Fruit fly (Drosophila melanogaster) whole organism, wandering third instar larva: ENCODE data around the gene Nagk.

ENCODE experiments used
- Abd-B ChIP-seq: fragments of >200 bp; optimal IDR thresholded peaks from 2 replicates; lab custom pipeline; 2017; ENCODE audit warnings: missing biosample characterization, missing genetic modification characterization
- CG32264 ChIP-seq: fragments of 200-800 bp; sonication (Bioruptor generic); optimal IDR thresholded peaks from 2 replicates; lab custom pipeline; 2016; ENCODE audit warnings: missing biosample characterization, missing genetic modification characterization
- CG9705 ChIP-seq: fragments of 200-800 bp; sonication (Bioruptor generic); optimal IDR thresholded peaks from 2 replicates; lab custom pipeline; 2018; ENCODE audit warnings: missing biosample characterization, mild to moderate bottlenecking, missing genetic modification characterization
- CrebA ChIP-seq: fragments of 200-800 bp; sonication (Bioruptor generic); optimal IDR thresholded peaks from 2 replicates; lab custom pipeline; 2016; ENCODE audit warnings: missing biosample characterization, mild to moderate bottlenecking, missing genetic modification characterization, borderline replicate concordance
- Dfd ChIP-seq: fragments of >200 bp; optimal IDR thresholded peaks from 2 replicates; lab custom pipeline; 2017; ENCODE audit warnings: missing biosample characterization, missing genetic modification characterization
- Dif ChIP-seq: fragments of 200-275, 200-300 bp; sonication (Bioruptor generic); optimal IDR thresholded peaks from 2 replicates; lab custom pipeline; 2018; ENCODE audit warnings: missing biosample characterization, missing genetic modification characterization; ENCODE audit not compliant: partially characterized antibody
- GATAd ChIP-seq: sonication (Bioruptor generic); optimal IDR thresholded peaks from 2 replicates; lab custom pipeline; 2016; ENCODE audit warnings: missing biosample characterization, missing genetic modification characterization
- HLH106 ChIP-seq: fragments of 200-800 bp; optimal IDR thresholded peaks from 3 replicates; lab custom pipeline; 2019; ENCODE audit warnings: missing biosample characterization, mild to moderate bottlenecking, missing genetic modification characterization, moderate library complexity
- Hnf4 ChIP-seq: fragments of 200-800 bp; sonication (Bioruptor generic); optimal IDR thresholded peaks from 2 replicates; lab custom pipeline; 2016; ENCODE audit warnings: missing biosample characterization, mild to moderate bottlenecking, missing genetic modification characterization
- Hr78 ChIP-seq: fragments of >200 bp; optimal IDR thresholded peaks from 2 replicates; lab custom pipeline; 2017; ENCODE audit warnings: missing biosample characterization, missing genetic modification characterization
- Hr83 ChIP-seq: fragments of 200-300 bp; sonication (Bioruptor generic); optimal IDR thresholded peaks from 2 replicates; lab custom pipeline; 2016; ENCODE audit warnings: missing biosample characterization, mild to moderate bottlenecking, missing genetic modification characterization, moderate library complexity; ENCODE audit not compliant: poor library complexity, severe bottlenecking
- Jra ChIP-seq: sonication (Bioruptor generic); optimal IDR thresholded peaks from 2 replicates; lab custom pipeline; 2016; ENCODE audit warnings: missing biosample characterization, missing genetic modification characterization
- Mio ChIP-seq: sonication (Bioruptor generic); optimal IDR thresholded peaks from 2 replicates; lab custom pipeline; 2016; ENCODE audit warnings: missing biosample characterization, missing genetic modification characterization
- Myc ChIP-seq: fragments of >200 bp; optimal IDR thresholded peaks from 2 replicates; lab custom pipeline; 2017
- OdsH ChIP-seq: fragments of 200-800 bp; sonication (Bioruptor generic); optimal IDR thresholded peaks from 2 replicates; lab custom pipeline; 2016; ENCODE audit warnings: missing biosample characterization, mild to moderate bottlenecking, missing genetic modification characterization
- Rel ChIP-seq, 2 experiments: fragments of 200-800 bp; sonication (Bioruptor generic) in 1 of 2; optimal IDR thresholded peaks; 2 replicates in 1 of 2; 3 replicates in 1 of 2; lab custom pipeline; 2016 to 2019; ENCODE audit warnings: mild to moderate bottlenecking in 2 of 2, missing biosample characterization in 2 of 2, missing genetic modification characterization in 2 of 2, moderate library complexity in 1 of 2
- Sp1 ChIP-seq: fragments of 200-800 bp; sonication (Bioruptor generic); optimal IDR thresholded peaks from 3 replicates; lab custom pipeline; 2019; ENCODE audit warnings: missing biosample characterization, mild to moderate bottlenecking, missing genetic modification characterization, moderate library complexity
- Vsx2 ChIP-seq: fragments of 200-300, 225-300 bp; sonication (Bioruptor generic); optimal IDR thresholded peaks from 2 replicates; lab custom pipeline; 2018; ENCODE audit warnings: missing biosample characterization, missing genetic modification characterization; ENCODE audit not compliant: partially characterized antibody
- br ChIP-seq: fragments of 200-800 bp; sonication (Bioruptor generic); optimal IDR thresholded peaks from 2 replicates; lab custom pipeline; 2016; ENCODE audit warnings: missing biosample characterization, missing genetic modification characterization
- brk ChIP-seq: fragments of 200-800 bp; sonication (Bioruptor generic); optimal IDR thresholded peaks from 2 replicates; lab custom pipeline; 2016; ENCODE audit warnings: missing biosample characterization, mild to moderate bottlenecking, missing genetic modification characterization
- dl ChIP-seq, 2 experiments: fragments of 175-275, 200-275 bp in 1 of 2; fragments of 200-275 bp in 1 of 2; sonication (Bioruptor generic); optimal IDR thresholded peaks; lab custom pipeline; 2018; ENCODE audit warnings: mild to moderate bottlenecking in 2 of 2, missing biosample characterization in 2 of 2, missing genetic modification characterization in 2 of 2, moderate library complexity in 2 of 2; ENCODE audit not compliant: partially characterized antibody in 2 of 2, insufficient read depth in 1 of 2
- dmrt93B ChIP-seq: fragments of 200-800 bp; sonication (Bioruptor generic); optimal IDR thresholded peaks from 2 replicates; lab custom pipeline; 2018; ENCODE audit warnings: missing biosample characterization, mild to moderate bottlenecking, missing genetic modification characterization
- dsf ChIP-seq: sonication (Bioruptor generic); optimal IDR thresholded peaks from 2 replicates; lab custom pipeline; 2016; ENCODE audit warnings: missing biosample characterization, missing genetic modification characterization, borderline replicate concordance
- ey ChIP-seq: fragments of 200-800 bp; sonication (Bioruptor generic); optimal IDR thresholded peaks from 2 replicates; lab custom pipeline; 2016; ENCODE audit warnings: missing biosample characterization, missing genetic modification characterization
- foxo ChIP-seq, 2 experiments: fragments of 200-800 bp; sonication (Bioruptor generic); optimal IDR thresholded peaks; 2 replicates in 1 of 2; 3 replicates in 1 of 2; lab custom pipeline; 2016 to 2017; ENCODE audit warnings: missing biosample characterization in 2 of 2, missing genetic modification characterization in 2 of 2
- fru ChIP-seq: fragments of 200-800 bp; sonication (Bioruptor generic); optimal IDR thresholded peaks from 3 replicates; lab custom pipeline; 2016; ENCODE audit warnings: missing biosample characterization, mild to moderate bottlenecking, missing genetic modification characterization
- h ChIP-seq: fragments of 200-800 bp; sonication (Bioruptor generic); optimal IDR thresholded peaks from 3 replicates; lab custom pipeline; 2016; ENCODE audit warnings: missing biosample characterization, mild to moderate bottlenecking, missing genetic modification characterization
- jim ChIP-seq: fragments of 175-275, 200-325 bp; sonication (Bioruptor generic); optimal IDR thresholded peaks from 2 replicates; lab custom pipeline; 2016; ENCODE audit warnings: missing biosample characterization, mild to moderate bottlenecking, missing genetic modification characterization
- lola ChIP-seq: fragments of >200 bp; optimal IDR thresholded peaks from 2 replicates; lab custom pipeline; 2017; ENCODE audit warnings: missing biosample characterization, missing genetic modification characterization
- pan ChIP-seq: fragments of >200 bp; optimal IDR thresholded peaks from 2 replicates; lab custom pipeline; 2017
- psq ChIP-seq: fragments of 200-800 bp; sonication (Bioruptor generic); optimal IDR thresholded peaks from 3 replicates; lab custom pipeline; 2017; ENCODE audit warnings: missing biosample characterization, mild to moderate bottlenecking, missing genetic modification characterization, moderate library complexity
- rgr ChIP-seq: fragments of 200-800 bp; sonication (Bioruptor generic); optimal IDR thresholded peaks from 3 replicates; lab custom pipeline; 2016; ENCODE audit warnings: missing biosample characterization, mild to moderate bottlenecking, missing genetic modification characterization
- sv ChIP-seq: fragments of 200-800 bp; sonication (Bioruptor generic); optimal IDR thresholded peaks from 3 replicates; lab custom pipeline; 2016; ENCODE audit warnings: missing biosample characterization, missing genetic modification characterization
- tai ChIP-seq: sonication (Bioruptor generic); optimal IDR thresholded peaks from 2 replicates; lab custom pipeline; 2016; ENCODE audit warnings: missing biosample characterization, missing genetic modification characterization
- usp ChIP-seq: fragments of >200 bp; optimal IDR thresholded peaks from 2 replicates; lab custom pipeline; 2017; ENCODE audit warnings: missing biosample characterization, missing genetic modification characterization
- woc ChIP-seq: sonication (Bioruptor generic); optimal IDR thresholded peaks from 2 replicates; lab custom pipeline; 2016; ENCODE audit warnings: missing biosample characterization, mild to moderate bottlenecking, missing genetic modification characterization

Nagk gene

dm6 chr3R:15339111-15339510, 3.9 kb downstream of the Nagk start:
- TF ChIP-seq Rel (GFP tag; optimal IDR thresholded peaks at IDR 0.05; lab: Kevin White, UChicago) (no peak), Rel (tag; optimal IDR thresholded peaks at IDR 0.05; lab: Kevin White, UChicago) (peak; percentile 76), dmrt93B (GFP tag; lab: Kevin White, UChicago) (no peak)
- TF ChIP-seq, all 38 proteins: peak for 1

- TF ChIP-seq usp (GFP tag; lab: Kevin White, UChicago): no peak
- no peak for TF ChIP-seq pan (lab: Kevin White, UChicago)
- no peak for TF ChIP-seq dl (GFP tag; optimal IDR thresholded peaks at IDR 0.05; lab: Kevin White, UChicago; ENCODE audit: insufficient read depth in 1 of 2, partially characterized antibody in 2 of 2)
- TF ChIP-seq sv (GFP tag; lab: Kevin White, UChicago): peak; percentile 21
- TF ChIP-seq CG9705 (GFP tag; lab: Kevin White, UChicago): no peak
- no peak for TF ChIP-seq dsf (GFP tag; lab: Kevin White, UChicago)
- peak; percentile 4 for TF ChIP-seq psq
- TF ChIP-seq OdsH (GFP tag; lab: Kevin White, UChicago): peak; percentile 37
- TF ChIP-seq tai (GFP tag; lab: Kevin White, UChicago): no peak
- peak; percentile 79 for TF ChIP-seq Myc (lab: Kevin White, UChicago)
- no peak for TF ChIP-seq rgr (GFP tag; lab: Kevin White, UChicago)
- no peak for TF ChIP-seq brk (GFP tag; lab: Kevin White, UChicago)
- peak; percentile 49 for TF ChIP-seq HLH106 (tag; lab: Kevin White, UChicago)
- TF ChIP-seq foxo (GFP tag; optimal IDR thresholded peaks at IDR 0.05; lab: Kevin White, UChicago): no peak
- TF ChIP-seq Vsx2 (GFP tag; lab: Kevin White, UChicago): no peak
- TF ChIP-seq CrebA (GFP tag; lab: Kevin White, UChicago): no peak
- no peak for TF ChIP-seq lola (GFP tag; lab: Kevin White, UChicago)
- no peak for TF ChIP-seq fru (GFP tag; lab: Kevin White, UChicago)
- no peak for TF ChIP-seq Rel (GFP tag; optimal IDR thresholded peaks at IDR 0.05; lab: Kevin White, UChicago)
- TF ChIP-seq Rel (tag; optimal IDR thresholded peaks at IDR 0.05; lab: Kevin White, UChicago): peak; percentile 47
- TF ChIP-seq woc (GFP tag; lab: Kevin White, UChicago): no peak
- no peak for TF ChIP-seq Dif
- no peak for TF ChIP-seq ey (GFP tag; lab: Kevin White, UChicago)
- no peak for TF ChIP-seq jim (GFP tag; lab: Kevin White, UChicago)
- peak; percentile 22 for TF ChIP-seq Sp1
- no peak for TF ChIP-seq Hr78 (GFP tag; lab: Kevin White, UChicago)
- TF ChIP-seq h (GFP tag; lab: Kevin White, UChicago): no peak
- TF ChIP-seq Hr83 (GFP tag; lab: Kevin White, UChicago): peak; percentile 86
- TF ChIP-seq, all 38 proteins: peak for 8
Measured at dm6 chr3R:15332994-15333393, 10.1 kb downstream of the Nagk start, which contains the start of the genes Fkbp39 and Cyfip. Fkbp39 (minus strand) TSS chr3R:15333133. Cyfip (plus strand) TSS chr3R:15333266.

- TF ChIP-seq Hnf4 (GFP tag; lab: Kevin White, UChicago) (no peak), jim (GFP tag; lab: Kevin White, UChicago) (no peak), Vsx2 (GFP tag; lab: Kevin White, UChicago) (no peak), Hr78 (GFP tag; lab: Kevin White, UChicago) (no peak), GATAd (no peak), Mio (no peak), Rel (GFP tag; optimal IDR thresholded peaks at IDR 0.05; lab: Kevin White, UChicago) (no peak), Rel (tag; optimal IDR thresholded peaks at IDR 0.05; lab: Kevin White, UChicago) (no peak), HLH106 (tag; lab: Kevin White, UChicago) (peak; percentile 57), Myc (lab: Kevin White, UChicago) (no peak), lola (GFP tag; lab: Kevin White, UChicago) (no peak), dl (GFP tag; optimal IDR thresholded peaks at IDR 0.05; lab: Kevin White, UChicago; ENCODE audit: insufficient read depth in 1 of 2, partially characterized antibody in 2 of 2) (no peak), br (GFP tag; lab: Kevin White, UChicago) (no peak), Dfd (no peak), brk (GFP tag; lab: Kevin White, UChicago) (no peak), Abd-B (no peak), CG32264 (no peak), pan (lab: Kevin White, UChicago) (no peak), OdsH (GFP tag; lab: Kevin White, UChicago) (peak; percentile 8), Jra (GFP tag; lab: Kevin White, UChicago) (no peak), Dif (no peak), ey (GFP tag; lab: Kevin White, UChicago) (peak; percentile 28), foxo (GFP tag; optimal IDR thresholded peaks at IDR 0.05; lab: Kevin White, UChicago) (no peak), usp (GFP tag; lab: Kevin White, UChicago) (no peak), Hr83 (GFP tag; lab: Kevin White, UChicago) (peak; percentile 56)
Measured at dm6 chr3R:15330472-15330871, 12.6 kb downstream of the Nagk start, which contains the start of gene mRpL9. mRpL9 (plus strand) TSS chr3R:15330738.
